Fruit fly (Drosophila melanogaster): ENCODE data around the gene rho-5.
A peak's percentile ranks its signal among the peaks of the same experiment; 100 is the strongest.

rho-5 gene

DNA sequence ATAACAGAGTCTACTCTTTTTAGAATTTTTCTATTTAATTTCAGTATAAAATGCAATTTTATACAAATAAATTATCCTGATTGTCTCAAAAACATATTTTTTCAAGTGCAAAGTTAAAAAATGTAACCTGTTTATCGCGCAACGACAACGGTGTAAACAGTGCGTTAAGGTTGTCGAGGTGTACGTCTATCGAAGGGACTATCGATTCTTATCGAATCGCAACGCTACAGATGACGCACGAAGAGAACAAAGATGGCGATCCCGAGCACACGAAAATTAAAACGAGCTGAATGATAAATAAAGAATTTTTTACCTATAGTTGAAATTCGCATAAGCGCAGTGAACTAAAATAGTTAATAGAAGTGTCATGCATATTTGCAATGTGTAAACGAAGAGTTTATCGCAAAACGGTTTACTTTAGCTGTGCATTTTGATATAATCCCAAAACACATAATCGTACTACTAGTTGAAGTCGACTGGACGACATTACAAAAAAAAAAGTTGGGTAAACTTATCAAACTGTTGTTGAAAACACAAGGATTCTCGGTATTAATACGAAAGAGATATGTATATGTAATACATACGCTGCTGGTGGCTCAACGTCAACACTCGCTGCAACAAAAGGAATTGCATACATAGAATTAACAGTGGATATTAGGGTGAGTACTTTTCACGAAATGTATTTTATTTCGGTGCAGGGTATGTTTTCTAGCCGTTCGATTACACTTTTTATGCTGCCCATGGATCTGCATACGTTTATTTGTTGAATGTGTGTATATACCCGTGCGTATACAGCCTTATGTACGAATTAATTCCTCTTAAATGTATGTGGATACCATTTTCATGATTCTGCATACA is 14.4 kb upstream of the rho-5 start, which contains the start of gene da:
Gene da, plus strand, starts transcription at position 237 of the 858 bp plus-strand sequence.
- TF ChIP-seq CTCF (optimal IDR thresholded peaks at IDR 0.05) (peak in 1 of 2 experiments; percentile 51), CG8478 (optimal IDR thresholded peaks at IDR 0.05) (no peak)

DNA sequence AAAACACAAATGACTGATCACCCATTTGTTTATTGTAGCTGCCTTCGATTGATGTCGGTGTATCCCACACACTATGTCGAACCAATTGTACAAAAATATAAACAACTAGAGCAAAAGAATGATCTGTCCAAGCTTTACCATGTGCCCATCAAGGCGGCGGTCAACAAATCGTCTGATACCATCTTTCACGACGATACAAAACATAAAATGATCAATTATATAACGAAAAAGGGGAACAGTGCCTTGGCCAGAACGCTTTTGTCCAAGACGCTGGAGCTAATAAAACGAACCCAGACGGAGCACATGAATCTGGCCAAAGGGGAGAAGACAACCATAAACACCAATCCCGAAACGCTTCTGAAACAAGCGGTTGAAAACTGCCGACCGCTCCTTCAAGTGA is 13.1 kb upstream of the rho-5 start:
- TF ChIP-seq CG8478 (optimal IDR thresholded peaks at IDR 0.05) = no peak

DNA sequence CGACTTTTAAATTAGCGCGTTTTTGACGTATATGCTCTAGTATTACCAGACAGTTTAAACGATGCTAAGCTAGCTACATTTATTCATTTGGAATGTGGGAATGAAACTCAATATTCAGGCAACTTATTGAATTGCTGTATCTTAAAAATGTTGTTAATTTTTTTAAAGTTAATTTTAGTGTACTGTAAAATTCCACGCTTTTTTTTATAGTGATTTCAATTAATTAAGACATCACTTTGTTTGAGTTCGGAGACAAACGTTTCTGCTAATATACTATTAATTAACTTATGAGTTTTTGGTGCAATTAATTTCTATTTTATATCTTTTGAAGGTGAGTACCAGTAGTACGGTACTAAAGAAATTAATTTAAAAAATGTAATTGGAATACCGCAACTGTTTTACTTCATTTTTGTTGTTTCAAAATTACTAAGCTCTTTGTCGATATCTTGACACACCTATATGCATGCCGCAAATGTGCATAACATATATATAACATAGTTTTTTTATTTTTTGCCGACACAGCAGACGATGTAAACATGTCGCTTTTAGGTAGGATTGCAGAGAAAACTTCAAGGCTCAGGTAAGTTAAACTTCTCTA is 12.6 kb upstream of the rho-5 start, which contains the start of the genes Cdk1 and mRpS7:
Gene Cdk1, minus strand, starts transcription at position 55 of the 598 bp plus-strand sequence.
Gene mRpS7, plus strand, starts transcription at position 455 of the 598 bp plus-strand sequence.
- TF ChIP-seq CG8478 (optimal IDR thresholded peaks at IDR 0.05) (no peak), CTCF (optimal IDR thresholded peaks at IDR 0.05) (no peak)

DNA sequence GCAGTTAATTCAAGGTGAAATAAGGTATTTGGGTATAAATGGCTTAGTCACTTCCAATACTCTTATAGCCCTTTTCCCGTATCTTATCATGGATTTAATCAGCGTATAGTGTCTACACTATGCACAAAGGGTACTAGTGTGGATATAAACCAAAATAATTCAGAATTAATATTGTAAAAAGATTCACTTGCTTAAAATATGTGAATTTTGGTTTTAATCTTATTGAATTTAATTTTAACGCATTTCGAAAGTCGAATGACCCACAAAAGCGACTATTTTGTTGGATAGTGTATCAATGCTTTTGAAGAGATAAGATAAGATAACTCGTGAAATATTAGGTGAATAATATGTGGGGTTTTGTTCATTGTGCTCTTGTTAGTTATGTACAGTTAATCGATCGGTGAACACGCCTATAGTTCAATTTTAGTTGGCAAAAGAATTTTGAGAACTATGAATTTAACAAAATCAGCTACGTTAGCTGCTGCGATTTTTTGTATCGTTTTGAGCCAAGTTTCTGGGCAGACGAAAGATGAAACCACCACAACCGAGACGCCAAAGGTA is 8.3 kb upstream of the rho-5 start, which contains the start of gene CG5096:
Gene CG5096, plus strand, starts transcription at position 374 of the 561 bp plus-strand sequence.
- TF ChIP-seq CTCF (optimal IDR thresholded peaks at IDR 0.05) = no peak

DNA sequence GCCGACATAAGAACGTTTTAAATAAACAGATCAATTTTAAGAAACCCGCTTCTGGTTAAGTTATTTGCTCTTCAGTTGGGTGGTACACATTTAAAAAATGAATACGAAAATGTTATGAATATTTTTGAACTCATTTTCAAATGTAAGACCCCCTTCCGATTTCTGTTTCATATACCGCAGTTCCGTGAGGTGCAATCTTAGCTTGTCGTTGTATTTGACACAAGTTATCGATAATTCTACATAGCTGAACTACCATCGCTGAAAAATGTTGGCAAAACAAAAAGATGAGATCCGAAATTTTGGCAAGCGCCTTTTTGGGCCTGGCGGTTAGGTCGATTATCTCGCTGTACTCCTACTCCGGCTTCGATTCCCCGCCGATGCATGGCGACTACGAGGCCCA is 6.2 kb upstream of the rho-5 start, which contains the start of gene gny:
Gene gny, plus strand, starts transcription at position 239 of the 400 bp plus-strand sequence.
- TF ChIP-seq CG8478 (optimal IDR thresholded peaks at IDR 0.05) (no peak), CTCF (optimal IDR thresholded peaks at IDR 0.05) (peak; percentile 12 to 32)

DNA sequence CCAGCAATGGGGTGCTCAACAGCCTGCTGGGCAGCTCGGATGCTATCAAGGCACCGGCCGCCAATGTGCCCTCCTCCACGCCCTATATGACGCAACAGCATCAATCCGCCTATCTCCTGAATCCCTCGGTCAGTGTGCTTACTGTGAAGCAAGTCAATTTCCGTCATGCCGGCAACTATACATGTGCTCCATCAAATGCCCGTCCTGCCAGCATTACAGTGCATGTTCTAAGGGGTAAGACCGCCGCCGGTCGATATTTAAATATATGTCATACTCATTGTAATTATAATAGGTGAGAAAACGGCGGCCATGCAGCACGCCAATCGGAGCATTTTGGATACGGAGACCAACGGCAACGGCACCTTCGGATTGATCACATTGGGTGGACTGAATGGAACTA is 4.9 kb upstream of the rho-5 start:
- no peak for TF ChIP-seq CG8478 (optimal IDR thresholded peaks at IDR 0.05)
- TF ChIP-seq CTCF (optimal IDR thresholded peaks at IDR 0.05) = no peak

DNA sequence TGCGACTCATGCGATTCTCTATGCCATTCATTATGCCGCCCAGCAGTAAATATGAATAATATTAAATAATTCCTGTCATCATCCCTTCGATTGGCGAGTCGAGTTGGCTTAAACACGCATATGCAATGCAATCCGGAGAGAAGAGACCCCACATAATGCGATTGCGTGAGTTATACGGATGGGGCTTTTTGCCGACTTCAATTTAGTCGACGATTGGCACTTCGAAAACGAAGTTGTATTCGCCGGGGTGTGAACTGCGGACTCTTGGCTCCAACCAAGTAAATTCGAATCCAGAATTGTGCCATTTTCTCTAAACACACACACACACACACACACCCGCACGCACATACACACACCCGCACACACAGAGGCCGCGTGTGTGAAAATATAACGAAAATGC is 2.6 kb upstream of the rho-5 start:
- TF ChIP-seq CTCF (optimal IDR thresholded peaks at IDR 0.05) (no peak), CG8478 (optimal IDR thresholded peaks at IDR 0.05) (no peak)

DNA sequence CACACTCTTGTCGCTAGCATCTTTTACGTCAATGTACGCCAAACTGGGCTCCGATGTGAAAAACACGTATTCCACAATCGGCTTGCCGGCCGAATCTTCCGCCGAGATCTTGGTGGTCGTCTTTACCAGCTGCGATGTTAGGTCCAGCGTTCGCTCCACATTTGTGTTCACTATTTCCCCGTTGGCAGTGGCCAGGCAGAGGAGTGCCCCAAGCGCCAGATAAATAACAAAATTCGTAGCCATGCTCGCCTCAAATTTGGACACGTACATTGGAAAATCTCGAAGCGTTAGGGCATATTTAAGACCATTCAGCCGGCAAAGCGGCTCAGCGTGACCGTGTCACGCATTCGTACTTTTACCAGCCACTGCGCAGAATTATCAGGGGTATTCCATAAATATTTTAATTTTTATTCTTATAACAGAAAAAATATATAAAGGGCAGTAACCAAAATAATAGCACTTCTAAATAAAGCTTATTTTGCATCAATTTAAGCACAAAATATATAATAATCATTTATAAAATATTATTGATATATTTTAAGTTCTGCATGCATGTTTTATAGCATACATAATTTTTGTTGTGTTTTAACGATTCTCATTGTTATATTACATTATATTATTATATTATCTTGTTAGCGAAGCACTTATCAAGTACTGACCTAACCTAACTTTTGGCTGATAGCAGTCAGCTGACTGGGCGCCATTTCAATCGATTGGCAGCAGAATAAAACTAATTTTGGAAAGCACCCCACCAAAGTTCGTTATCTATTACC is 1.9 kb upstream of the rho-5 start, which contains the start of the genes CG33303 and dpr19:
Gene CG33303, minus strand, starts transcription at position 294 of the 773 bp plus-strand sequence.
Gene dpr19, plus strand, starts transcription at position 705 of the 773 bp plus-strand sequence.
- TF ChIP-seq CG8478 (optimal IDR thresholded peaks at IDR 0.05) (no peak), CTCF (optimal IDR thresholded peaks at IDR 0.05) (no peak)

DNA sequence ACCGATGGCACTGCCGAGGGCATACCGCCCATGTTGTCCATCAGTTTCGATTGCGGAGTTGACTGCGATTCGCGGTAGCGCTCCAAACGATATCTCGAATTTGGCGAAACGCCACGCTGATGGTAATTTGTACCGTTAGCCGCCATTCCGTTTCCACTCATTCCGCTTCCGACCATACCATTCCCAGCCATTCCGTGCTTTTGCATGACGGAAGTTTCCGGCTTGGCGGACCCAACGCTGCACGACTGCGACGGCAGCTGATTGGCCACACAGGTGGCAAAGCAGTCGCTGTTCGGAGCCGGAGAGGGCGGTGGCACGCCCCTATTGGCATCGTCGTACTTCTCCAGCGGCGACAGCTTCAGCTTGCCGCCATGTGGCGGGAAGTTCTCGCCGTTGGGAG is 1.4 kb downstream of the rho-5 start:
- TF ChIP-seq CTCF (optimal IDR thresholded peaks at IDR 0.05) = no peak
- TF ChIP-seq CG8478 (optimal IDR thresholded peaks at IDR 0.05) = no peak

DNA sequence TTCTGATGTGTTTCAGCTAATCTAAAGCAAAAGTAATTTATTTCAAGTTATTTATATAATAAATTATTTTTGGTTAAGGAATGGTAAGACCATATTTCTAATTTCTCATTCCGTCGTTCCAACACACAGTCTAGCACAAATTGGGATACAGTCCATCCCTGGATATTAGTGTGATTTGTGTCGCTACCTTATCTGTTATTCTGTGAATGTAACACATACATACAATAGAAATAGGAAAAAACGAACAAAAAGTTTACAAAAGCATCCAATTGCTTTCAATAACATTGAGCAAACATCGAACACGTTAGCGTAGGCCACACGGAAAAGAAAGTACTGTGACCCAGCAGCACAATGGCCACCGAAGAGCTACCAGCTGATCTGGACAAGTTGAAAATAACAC is 7.2 kb downstream of the rho-5 start, which contains the start of gene CG5056:
Gene CG5056, plus strand, starts transcription at position 168 of the 400 bp plus-strand sequence.
- TF ChIP-seq CG8478 (optimal IDR thresholded peaks at IDR 0.05) (no peak), CTCF (optimal IDR thresholded peaks at IDR 0.05) (no peak)

DNA sequence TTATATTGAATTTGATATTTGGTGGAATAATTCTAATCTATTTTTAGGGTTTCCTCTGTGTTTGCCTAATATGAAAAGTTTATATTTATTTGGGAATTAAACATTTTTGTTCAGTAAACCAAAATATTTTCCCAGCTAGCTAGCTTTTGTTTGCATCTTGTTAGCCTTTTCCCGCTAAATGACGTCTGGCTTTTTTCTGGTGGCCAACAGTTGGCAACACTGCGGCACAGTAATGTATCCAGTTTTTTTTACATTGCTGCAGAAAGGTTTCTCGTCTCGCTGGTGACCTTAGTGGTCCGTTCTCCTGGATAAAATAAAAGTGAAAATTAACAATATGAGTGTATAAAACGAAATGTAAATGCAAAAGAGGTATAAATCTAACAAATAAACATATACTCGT is 9.5 kb downstream of the rho-5 start, which contains the start of gene lft:
Gene lft, plus strand, starts transcription at position 243 of the 400 bp plus-strand sequence.
- no peak for TF ChIP-seq CG8478 (optimal IDR thresholded peaks at IDR 0.05)
- TF ChIP-seq CTCF (optimal IDR thresholded peaks at IDR 0.05) = no peak

DNA sequence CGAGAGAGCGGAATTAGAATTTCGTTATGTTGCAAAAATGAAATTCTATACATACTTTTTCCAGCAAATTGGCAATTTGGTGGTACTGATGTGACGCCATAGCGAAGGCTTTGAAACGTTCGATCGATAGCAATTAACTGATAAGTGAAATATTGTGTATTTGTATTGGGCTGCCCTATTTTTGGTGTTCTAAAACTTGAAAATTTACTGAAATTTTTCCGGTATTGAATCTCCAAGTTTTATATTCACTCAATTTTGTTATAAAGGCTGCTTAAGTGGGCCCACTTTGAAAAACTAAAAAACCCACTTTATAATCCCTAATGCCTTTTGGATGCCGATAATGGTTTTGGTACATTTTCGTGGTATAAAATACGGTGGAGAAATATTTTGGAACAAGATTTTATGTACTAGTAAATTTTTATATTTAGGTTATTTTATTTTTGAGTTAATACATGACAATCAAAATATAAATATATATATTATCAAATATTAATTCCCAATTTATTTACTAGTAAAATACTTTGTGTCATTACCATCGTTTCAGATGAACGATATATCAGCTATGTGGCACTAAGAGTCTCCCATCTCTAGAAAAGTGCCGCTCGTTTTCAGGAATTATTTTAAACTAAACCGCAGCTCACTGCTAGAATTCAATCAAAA is 11.2 kb downstream of the rho-5 start, which contains the start of the genes Cand1 and pim:
Gene Cand1, minus strand, starts transcription at position 300 of the 660 bp plus-strand sequence.
Gene pim, plus strand, starts transcription at position 582 of the 660 bp plus-strand sequence.
- TF ChIP-seq CTCF (optimal IDR thresholded peaks at IDR 0.05) = no peak
- no peak for TF ChIP-seq CG8478 (optimal IDR thresholded peaks at IDR 0.05)

DNA sequence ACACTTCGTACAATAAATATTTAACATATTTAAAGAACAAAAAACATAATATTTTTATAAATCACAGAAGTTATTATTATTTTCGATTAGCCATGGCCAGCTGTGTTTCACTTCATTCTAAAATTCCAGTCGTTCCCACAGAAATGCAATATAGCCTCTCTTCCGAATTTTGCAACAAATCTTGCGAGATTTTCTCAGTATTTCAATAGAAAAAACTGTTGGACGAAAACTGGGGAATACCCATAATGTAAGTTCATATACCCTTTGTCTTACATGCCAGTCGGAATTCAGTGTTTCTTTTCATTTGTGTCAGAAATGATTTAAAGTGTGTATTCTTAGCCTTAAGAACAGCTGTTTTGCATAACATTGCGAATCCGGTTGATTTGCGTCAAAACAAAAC is 17.2 kb downstream of the rho-5 start, which contains the start of the genes CtsL4 and ClpP:
Gene CtsL4, minus strand, starts transcription at position 90 of the 400 bp plus-strand sequence.
Gene ClpP, plus strand, starts transcription at position 288 of the 400 bp plus-strand sequence.
- TF ChIP-seq CG8478 (optimal IDR thresholded peaks at IDR 0.05) = no peak

DNA sequence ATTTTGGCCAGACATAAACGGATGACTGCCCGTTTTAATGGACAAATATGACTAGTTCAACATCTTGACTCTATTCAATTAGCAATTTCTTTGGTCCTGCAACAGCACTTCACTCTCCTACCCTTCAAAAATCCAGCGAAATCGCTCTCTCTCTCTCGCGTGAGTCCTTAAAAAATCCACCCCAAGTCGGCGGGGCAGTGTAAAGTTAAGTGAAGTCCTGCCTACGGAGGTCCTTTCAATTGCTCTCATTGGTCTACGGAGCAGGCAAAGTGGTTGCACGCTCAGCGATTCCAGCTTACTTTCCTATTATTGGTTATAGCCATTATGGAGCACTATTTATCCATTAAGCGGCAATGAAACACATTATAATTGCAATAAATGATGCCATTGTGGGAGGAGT is 19.8 kb downstream of the rho-5 start, which contains the start of gene CG34367:
Gene CG34367, minus strand, starts transcription at position 35 of the 400 bp plus-strand sequence.
- TF ChIP-seq CTCF (optimal IDR thresholded peaks at IDR 0.05) = no peak
- no peak for TF ChIP-seq CG8478 (optimal IDR thresholded peaks at IDR 0.05)

Data from S2 (cell line).